Worm (Caenorhabditis elegans): Measurements from ENCODE around the gene Y73C8C.12.

The Y73C8C.12 gene

DNA sequence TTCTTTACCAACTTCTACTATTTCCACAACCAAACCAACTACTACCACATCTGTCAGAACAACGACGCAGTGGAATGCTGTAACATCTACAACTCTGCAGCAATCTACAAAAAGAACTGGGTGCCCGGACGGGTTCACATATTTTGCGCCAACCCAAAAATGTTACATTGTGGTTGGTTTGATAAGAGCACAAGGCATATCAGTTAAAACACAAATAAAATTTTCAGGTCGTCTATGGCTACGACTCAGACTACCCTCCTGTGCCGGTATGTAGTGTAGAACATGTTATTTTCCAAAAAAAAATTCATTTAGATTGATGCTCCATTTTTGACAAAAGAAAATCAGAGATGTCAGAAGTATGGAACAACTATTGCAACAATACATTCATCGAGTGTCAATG, 5.8 kb upstream of the Y73C8C.12 start:
- TF ChIP-seq B0310.2 (tag; optimal IDR thresholded peaks at IDR 0.05): no peak
- TF ChIP-seq sea-1 (GFP tag; conservative IDR thresholded peaks at IDR 0.05): no peak
- TF ChIP-seq F13C5.2 (tag; optimal IDR thresholded peaks at IDR 0.05): no peak
- TF ChIP-seq scrt-1 (GFP tag; IDR thresholded peaks at IDR 0.05): no peak

DNA sequence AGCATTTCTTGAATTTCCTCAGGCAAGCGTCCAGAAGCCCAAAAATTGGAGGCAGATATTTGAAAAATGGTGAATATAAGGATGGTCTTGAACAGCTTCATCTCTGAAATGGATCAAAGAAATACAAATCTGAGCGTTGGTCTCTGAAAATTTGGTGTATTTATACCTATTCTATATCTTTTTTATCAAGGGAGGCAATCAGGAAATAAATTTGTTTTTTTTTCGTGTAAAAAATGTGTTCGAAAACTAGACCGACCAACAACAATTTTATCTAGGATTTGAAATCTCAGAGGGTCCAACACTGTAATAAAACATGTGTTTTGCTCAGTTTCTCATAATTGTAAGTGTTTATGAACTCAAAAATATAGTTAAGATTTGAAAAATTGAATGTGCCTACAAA, 3.3 kb upstream of the Y73C8C.12 start, which contains the start of gene srt-56:
Gene srt-56 (minus strand): TSS at position 101 of the 400 bp plus-strand sequence.
- TF ChIP-seq scrt-1 (GFP tag; IDR thresholded peaks at IDR 0.05): no peak

DNA sequence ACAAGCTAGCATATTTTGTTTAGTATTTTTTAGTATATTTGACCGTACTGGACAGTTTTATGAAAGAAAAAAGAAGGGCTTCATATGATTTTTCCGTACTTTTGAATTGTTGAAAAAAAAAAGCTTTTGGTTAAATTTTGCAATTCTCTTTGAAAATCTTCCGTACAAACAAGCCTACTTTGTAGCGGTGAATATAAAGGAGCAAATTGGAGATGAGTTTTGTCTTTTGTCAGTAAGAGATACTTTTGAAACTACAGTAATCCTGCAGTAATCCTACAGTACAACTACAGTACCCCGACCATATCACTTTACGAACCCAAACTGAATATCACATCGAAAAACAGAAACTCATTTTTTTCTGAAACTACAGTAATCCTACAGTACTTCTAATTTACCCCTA, 2.6 kb upstream of the Y73C8C.12 start:
- no peak for TF ChIP-seq ceh-13 (GFP tag; optimal IDR thresholded peaks at IDR 0.05)

DNA sequence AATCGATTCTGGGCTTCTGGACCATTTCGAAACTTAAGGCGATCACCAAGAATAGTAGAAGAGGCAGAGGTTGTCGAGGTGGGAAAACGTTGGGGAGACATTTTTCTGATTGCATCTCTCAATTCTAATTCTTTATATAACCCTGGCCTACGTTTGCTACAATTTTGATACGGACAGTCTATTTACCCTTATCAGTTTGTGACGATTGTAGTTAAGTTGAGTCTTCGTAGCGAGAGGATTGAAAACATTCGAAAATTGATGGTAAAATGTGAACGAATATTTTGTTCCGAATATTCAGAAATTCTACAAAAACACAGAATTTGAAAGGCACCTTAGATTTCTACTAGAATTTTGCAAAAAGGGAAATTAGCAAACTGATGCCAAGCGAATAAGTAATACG, 2.7 kb downstream of the Y73C8C.12 start, which contains the start of gene Y73C8C.10:
Gene Y73C8C.10 (minus strand): TSS at position 101 of the 400 bp plus-strand sequence.
- no peak for TF ChIP-seq ceh-36 (tag; optimal IDR thresholded peaks at IDR 0.05)
- TF ChIP-seq tbx-37 (GFP tag; conservative IDR thresholded peaks at IDR 0.05): no peak
- TF ChIP-seq tbx-11 (GFP tag; IDR thresholded peaks at IDR 0.05): no peak
- no peak for TF ChIP-seq ama-1 (optimal IDR thresholded peaks at IDR 0.05)
- TF ChIP-seq sea-1 (GFP tag; conservative IDR thresholded peaks at IDR 0.05): no peak
- TF ChIP-seq flt-1 (GFP tag; IDR thresholded peaks at IDR 0.05): no peak
- no peak for TF ChIP-seq hnd-1 (tag; optimal IDR thresholded peaks at IDR 0.05)
- no peak for TF ChIP-seq F13C5.2 (tag; optimal IDR thresholded peaks at IDR 0.05)
- no peak for TF ChIP-seq aly-1 (tag; optimal IDR thresholded peaks at IDR 0.05)
- TF ChIP-seq ceh-13 (GFP tag; optimal IDR thresholded peaks at IDR 0.05): no peak
- no peak for TF ChIP-seq pes-1 (GFP tag; IDR thresholded peaks at IDR 0.05)
- no peak for TF ChIP-seq B0310.2 (tag; optimal IDR thresholded peaks at IDR 0.05)

DNA sequence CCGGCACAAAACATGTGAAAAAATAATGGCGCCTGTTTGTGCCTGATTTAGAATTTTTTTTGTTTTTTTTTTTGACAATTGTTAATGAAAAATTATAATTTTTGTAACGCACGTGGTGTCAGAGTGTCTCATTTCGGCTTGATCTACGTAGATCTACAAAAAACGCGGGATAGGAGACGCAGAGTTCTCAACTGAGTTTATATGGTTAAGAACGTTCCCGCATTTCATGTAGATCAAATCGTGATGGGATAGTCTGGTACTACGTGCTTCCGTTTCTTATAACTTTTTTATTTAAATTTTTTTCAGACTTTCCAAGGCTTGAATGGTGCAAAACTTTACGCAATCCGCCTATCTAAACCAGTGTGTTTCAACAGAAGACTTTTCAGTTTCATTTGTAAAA, 3.8 kb downstream of the Y73C8C.12 start, which contains the start of gene tat-6:
Gene tat-6 (plus strand): TSS at position 301 of the 400 bp plus-strand sequence.
- TF ChIP-seq pes-1 (GFP tag; IDR thresholded peaks at IDR 0.05): no peak
- TF ChIP-seq aly-1 (tag; optimal IDR thresholded peaks at IDR 0.05): no peak
- TF ChIP-seq tra-4 (tag; optimal IDR thresholded peaks at IDR 0.05): no peak
- TF ChIP-seq F13C5.2 (tag; optimal IDR thresholded peaks at IDR 0.05): no peak
- TF ChIP-seq scrt-1 (GFP tag; IDR thresholded peaks at IDR 0.05): no peak
- no peak for TF ChIP-seq ceh-36 (tag; optimal IDR thresholded peaks at IDR 0.05)
- TF ChIP-seq ama-1 (optimal IDR thresholded peaks at IDR 0.05): no peak
- TF ChIP-seq hmg-4 (GFP tag; optimal IDR thresholded peaks at IDR 0.05): no peak
- TF ChIP-seq ceh-13 (GFP tag; optimal IDR thresholded peaks at IDR 0.05): no peak
- TF ChIP-seq tbx-37 (GFP tag; conservative IDR thresholded peaks at IDR 0.05): no peak
- TF ChIP-seq flt-1 (GFP tag; IDR thresholded peaks at IDR 0.05): no peak
- no peak for TF ChIP-seq tbx-11 (GFP tag; IDR thresholded peaks at IDR 0.05)
- TF ChIP-seq sea-1 (GFP tag; conservative IDR thresholded peaks at IDR 0.05): no peak
- TF ChIP-seq hmbx-1 (tag; optimal IDR thresholded peaks at IDR 0.05): no peak
- TF ChIP-seq ets-7 (tag; optimal IDR thresholded peaks at IDR 0.05): no peak
- no peak for TF ChIP-seq B0310.2 (tag; optimal IDR thresholded peaks at IDR 0.05)

DNA sequence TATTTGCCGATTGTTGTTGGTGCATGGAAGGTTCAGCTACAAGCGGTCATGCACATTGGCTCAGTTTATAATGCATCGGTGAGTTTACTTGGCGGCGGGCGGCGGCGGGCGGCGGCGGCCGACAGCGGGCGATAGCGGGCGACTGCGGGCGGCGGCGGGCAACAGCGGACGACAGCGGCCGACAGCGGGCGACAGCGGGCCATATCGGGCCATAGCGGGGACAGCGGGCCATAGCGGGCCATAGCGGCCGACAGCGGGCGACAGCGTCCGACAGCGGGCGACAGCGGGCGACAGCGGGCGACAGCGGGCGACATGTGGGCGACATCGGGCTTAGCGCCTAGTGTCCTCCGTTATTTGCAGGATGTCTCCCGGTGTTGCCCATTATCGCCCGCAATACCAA, 7.1 kb downstream of the Y73C8C.12 start:
- no peak for TF ChIP-seq B0310.2 (tag; optimal IDR thresholded peaks at IDR 0.05)
- TF ChIP-seq pes-1 (GFP tag; IDR thresholded peaks at IDR 0.05): 0 out of 2 replicates have a peak, but pooled peaks have one; percentile 30

DNA sequence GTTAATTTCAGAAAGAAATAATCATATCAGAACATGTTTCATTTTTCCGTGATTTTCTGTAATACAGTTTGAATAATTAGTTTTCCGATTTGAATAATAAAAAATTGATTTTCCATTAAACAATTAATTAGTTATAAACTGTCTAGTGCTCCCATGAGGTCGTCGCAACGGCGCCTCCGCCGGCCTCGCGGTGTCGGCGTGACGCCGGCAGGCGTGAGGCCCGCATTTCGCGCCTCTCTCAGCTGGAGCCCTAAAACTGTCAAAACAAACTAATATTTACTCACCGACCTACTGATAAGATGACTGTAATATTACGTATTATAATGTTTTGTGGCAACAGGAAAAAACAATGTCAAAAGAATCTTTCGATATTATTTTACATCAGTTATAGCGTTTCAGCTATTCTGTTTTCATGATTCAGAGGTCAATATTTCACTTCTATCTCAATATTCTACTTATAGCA, 8.3 kb downstream of the Y73C8C.12 start, which contains the start of gene F02C9.2:
Gene F02C9.2 (plus strand): TSS at position 413 of the 463 bp plus-strand sequence.
- TF ChIP-seq sea-1 (GFP tag; conservative IDR thresholded peaks at IDR 0.05) (no peak), tbx-37 (GFP tag; conservative IDR thresholded peaks at IDR 0.05) (no peak), hmg-4 (GFP tag; optimal IDR thresholded peaks at IDR 0.05) (no peak), aly-1 (tag; optimal IDR thresholded peaks at IDR 0.05) (no peak), F13C5.2 (tag; optimal IDR thresholded peaks at IDR 0.05) (no peak), flt-1 (GFP tag; IDR thresholded peaks at IDR 0.05) (no peak), tra-4 (tag; optimal IDR thresholded peaks at IDR 0.05) (no peak), ceh-13 (GFP tag; optimal IDR thresholded peaks at IDR 0.05) (no peak), tbx-11 (GFP tag; IDR thresholded peaks at IDR 0.05) (no peak), pes-1 (GFP tag; IDR thresholded peaks at IDR 0.05) (no peak)

DNA sequence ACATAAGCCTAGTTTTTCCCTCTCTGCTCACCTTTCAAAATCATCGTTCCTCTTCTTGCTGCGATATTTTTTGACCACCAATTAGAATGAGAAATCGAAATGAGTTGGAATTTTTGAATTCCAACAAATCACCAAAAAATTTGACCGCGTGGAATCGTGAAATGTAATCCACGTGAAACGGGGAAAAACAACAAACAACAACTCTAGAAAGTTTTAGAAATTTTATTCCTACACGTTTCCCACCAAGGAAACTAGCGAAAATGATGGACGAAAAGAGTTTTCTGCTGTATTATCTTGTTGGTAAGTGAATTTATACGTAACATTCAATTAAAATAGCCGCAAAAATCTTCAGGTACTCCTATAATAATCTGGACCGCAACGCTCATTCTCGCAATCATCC, 13.5 kb downstream of the Y73C8C.12 start, which contains the start of the genes irld-3 and F02C9.1:
Gene irld-3 (minus strand): TSS at position 101 of the 400 bp plus-strand sequence.
Gene F02C9.1 (plus strand): TSS at position 216 of the 400 bp plus-strand sequence.
- TF ChIP-seq sea-1 (GFP tag; conservative IDR thresholded peaks at IDR 0.05): no peak

DNA sequence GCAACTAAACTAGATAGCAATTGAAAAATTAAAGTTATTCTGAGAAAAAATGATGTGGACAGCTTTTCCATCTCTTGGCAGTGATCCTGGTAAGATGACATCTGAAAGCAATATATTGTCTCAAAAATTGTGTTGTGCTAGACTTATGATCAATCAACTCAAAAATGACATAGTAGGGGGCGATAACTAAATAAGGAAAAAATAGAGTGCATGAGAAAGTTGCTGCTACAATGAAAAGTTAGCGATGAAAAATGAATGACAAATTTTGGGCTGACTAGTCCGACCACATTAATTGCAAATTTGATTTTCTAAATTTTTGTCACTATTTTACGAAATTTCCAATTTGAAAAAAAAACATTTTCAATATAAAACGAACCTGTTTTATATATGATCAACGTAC, 16.2 kb downstream of the Y73C8C.12 start, which contains the start of gene srab-9:
Gene srab-9 (minus strand): TSS at position 101 of the 400 bp plus-strand sequence.
- TF ChIP-seq hmg-4 (GFP tag; optimal IDR thresholded peaks at IDR 0.05) (no peak), ceh-13 (GFP tag; optimal IDR thresholded peaks at IDR 0.05) (no peak), aly-1 (tag; optimal IDR thresholded peaks at IDR 0.05) (no peak), ets-7 (tag; optimal IDR thresholded peaks at IDR 0.05) (no peak), B0310.2 (tag; optimal IDR thresholded peaks at IDR 0.05) (no peak), pes-1 (GFP tag; IDR thresholded peaks at IDR 0.05) (no peak), tra-4 (tag; optimal IDR thresholded peaks at IDR 0.05) (no peak), ama-1 (optimal IDR thresholded peaks at IDR 0.05) (no peak), sea-1 (GFP tag; conservative IDR thresholded peaks at IDR 0.05) (no peak), hmbx-1 (tag; optimal IDR thresholded peaks at IDR 0.05) (no peak), flt-1 (GFP tag; IDR thresholded peaks at IDR 0.05) (no peak), scrt-1 (GFP tag; IDR thresholded peaks at IDR 0.05) (no peak), tbx-11 (GFP tag; IDR thresholded peaks at IDR 0.05) (no peak), F13C5.2 (tag; optimal IDR thresholded peaks at IDR 0.05) (no peak), ceh-36 (tag; optimal IDR thresholded peaks at IDR 0.05) (no peak), tbx-37 (GFP tag; conservative IDR thresholded peaks at IDR 0.05) (no peak), hnd-1 (tag; optimal IDR thresholded peaks at IDR 0.05) (no peak)

All from whole organism, early embryonic.